Worm (Caenorhabditis elegans) whole organism, L2 larva: Measurements from ENCODE around the gene gst-4.

Experiments
- C34F6.9 ChIP-seq: fragments of 150-350 bp; optimal IDR thresholded peaks from 2 replicates; lab custom pipeline; 2014; ENCODE audit warnings: missing biosample characterization, missing genetic modification characterization
- F13H6.1 ChIP-seq: sonication (generic microtip); optimal IDR thresholded peaks from 2 replicates; lab custom pipeline; 2016; ENCODE audit warnings: missing genetic modification characterization, missing compliant biosample characterization
- R02D3.7 ChIP-seq: fragments of 150-350 bp; optimal IDR thresholded peaks from 2 replicates; lab custom pipeline; 2014; ENCODE audit warnings: missing biosample characterization, missing genetic modification characterization
- Y55F3AM.14 ChIP-seq: fragments of 200-800 bp; sonication (Bioruptor generic); optimal IDR thresholded peaks from 2 replicates; lab custom pipeline; 2018; ENCODE audit warnings: mild to moderate bottlenecking, missing genetic modification characterization, missing compliant biosample characterization
- ZK546.5 ChIP-seq: sonication (generic microtip); optimal IDR thresholded peaks from 2 replicates; lab custom pipeline; 2017; ENCODE audit warnings: missing biosample characterization, missing genetic modification characterization
- alr-1 ChIP-seq: fragments of 150-350 bp; optimal IDR thresholded peaks from 2 replicates; lab custom pipeline; 2014; ENCODE audit warnings: missing biosample characterization, missing genetic modification characterization
- aly-2 ChIP-seq: fragments of 150-350 bp; optimal IDR thresholded peaks from 2 replicates; lab custom pipeline; 2014; ENCODE audit warnings: missing biosample characterization, missing genetic modification characterization
- ama-1 ChIP-seq: fragments of 150-350 bp; optimal IDR thresholded peaks from 2 replicates; lab custom pipeline; 2018; ENCODE audit warnings: inconsistent platforms
- blmp-1 ChIP-seq: sonication (generic microtip); optimal IDR thresholded peaks from 2 replicates; lab custom pipeline; 2017; ENCODE audit warnings: missing genetic modification characterization, mild to moderate bottlenecking, missing compliant biosample characterization, antibody characterized with exemption, moderate library complexity; ENCODE audit not compliant: insufficient read depth
- ceh-16 ChIP-seq: fragments of 150-350 bp; optimal IDR thresholded peaks from 2 replicates; lab custom pipeline; 2014; ENCODE audit warnings: missing biosample characterization, missing genetic modification characterization
- ceh-82 ChIP-seq: fragments of 150-350 bp; optimal IDR thresholded peaks from 2 replicates; lab custom pipeline; 2014; ENCODE audit warnings: missing biosample characterization, missing genetic modification characterization
- crh-2 ChIP-seq: sonication (generic microtip); optimal IDR thresholded peaks from 2 replicates; lab custom pipeline; 2017; ENCODE audit warnings: missing biosample characterization, missing genetic modification characterization
- dmd-4 ChIP-seq: sonication (generic microtip); optimal IDR thresholded peaks from 2 replicates; lab custom pipeline; 2017; ENCODE audit warnings: missing biosample characterization, missing genetic modification characterization
- egl-27 ChIP-seq: sonication (generic microtip); optimal IDR thresholded peaks from 3 replicates; lab custom pipeline; 2017; ENCODE audit warnings: missing biosample characterization, missing genetic modification reagents, missing genetic modification characterization
- elt-1 ChIP-seq: fragments of 150-350 bp; optimal IDR thresholded peaks from 2 replicates; lab custom pipeline; 2014; ENCODE audit warnings: missing biosample characterization, missing genetic modification characterization
- fos-1 ChIP-seq: fragments of 150-350 bp; optimal IDR thresholded peaks from 2 replicates; lab custom pipeline; 2014; ENCODE audit warnings: missing biosample characterization, missing genetic modification characterization
- gmeb-1 ChIP-seq: fragments of 150-350 bp; optimal IDR thresholded peaks from 2 replicates; lab custom pipeline; 2014; ENCODE audit warnings: missing biosample characterization, missing genetic modification characterization
- lin-13 ChIP-seq: fragments of 150-350 bp; optimal IDR thresholded peaks from 2 replicates; lab custom pipeline; 2014; ENCODE audit warnings: missing biosample characterization, missing genetic modification reagents, missing genetic modification characterization
- lin-39 ChIP-seq: fragments of 150-350 bp; optimal IDR thresholded peaks from 2 replicates; lab custom pipeline; 2014; ENCODE audit warnings: missing biosample characterization, missing genetic modification reagents, missing genetic modification characterization
- lsy-2 ChIP-seq, 2 experiments: fragments of 150-350 bp in 1 of 2; sonication (generic microtip) in 1 of 2; optimal IDR thresholded peaks; 2 replicates each; lab custom pipeline; 2014 to 2017; ENCODE audit warnings: missing biosample characterization in 2 of 2, missing genetic modification characterization in 2 of 2
- mab-5 ChIP-seq: fragments of 150-350 bp; optimal IDR thresholded peaks from 2 replicates; lab custom pipeline; 2014; ENCODE audit warnings: missing biosample characterization, missing genetic modification characterization
- mbf-1 ChIP-seq: sonication (generic microtip); optimal IDR thresholded peaks from 2 replicates; lab custom pipeline; 2017; ENCODE audit warnings: missing biosample characterization, missing genetic modification characterization
- mdl-1 ChIP-seq, 2 experiments: fragments of 150-350 bp in 1 of 2; sonication (generic microtip) in 1 of 2; optimal IDR thresholded peaks; 2 replicates each; lab custom pipeline; 2017; ENCODE audit warnings: missing biosample characterization in 2 of 2, missing genetic modification characterization in 2 of 2
- nhr-10 ChIP-seq: sonication (generic microtip); optimal IDR thresholded peaks from 2 replicates; lab custom pipeline; 2017; ENCODE audit warnings: missing biosample characterization, missing genetic modification characterization
- nhr-11 ChIP-seq: fragments of 150-350 bp; optimal IDR thresholded peaks from 2 replicates; lab custom pipeline; 2014; ENCODE audit warnings: missing biosample characterization, missing genetic modification characterization
- nhr-12 ChIP-seq: fragments of 150-350 bp; optimal IDR thresholded peaks from 2 replicates; lab custom pipeline; 2014; ENCODE audit warnings: missing biosample characterization, missing genetic modification characterization
- nhr-129 ChIP-seq: fragments of 150-350 bp; optimal IDR thresholded peaks from 2 replicates; lab custom pipeline; 2014; ENCODE audit warnings: missing biosample characterization, missing genetic modification characterization
- nhr-21 ChIP-seq: fragments of 150-350 bp; optimal IDR thresholded peaks from 2 replicates; lab custom pipeline; 2014; ENCODE audit warnings: missing biosample characterization, missing genetic modification characterization
- nhr-23 ChIP-seq: fragments of 150-350 bp; optimal IDR thresholded peaks from 2 replicates; lab custom pipeline; 2014; ENCODE audit warnings: missing biosample characterization, missing genetic modification reagents, missing genetic modification characterization
- nhr-237 ChIP-seq: fragments of 150-350 bp; optimal IDR thresholded peaks from 2 replicates; lab custom pipeline; 2014; ENCODE audit warnings: missing biosample characterization, missing genetic modification characterization
- nhr-25 ChIP-seq: fragments of 150-350 bp; sonication (generic microtip); optimal IDR thresholded peaks from 3 replicates; lab custom pipeline; 2014; ENCODE audit warnings: missing biosample characterization, missing genetic modification characterization
- nhr-6 ChIP-seq: fragments of 150-350 bp; optimal IDR thresholded peaks from 2 replicates; lab custom pipeline; 2014; ENCODE audit warnings: missing biosample characterization, missing genetic modification characterization
- nhr-77 ChIP-seq: fragments of 150-350 bp; optimal IDR thresholded peaks from 2 replicates; lab custom pipeline; 2014; ENCODE audit warnings: missing biosample characterization, missing genetic modification characterization
- peb-1 ChIP-seq: fragments of 150-350 bp; optimal IDR thresholded peaks from 2 replicates; lab custom pipeline; 2014; ENCODE audit warnings: missing biosample characterization, missing genetic modification characterization
- sem-4 ChIP-seq: fragments of 150-350 bp; optimal IDR thresholded peaks from 2 replicates; lab custom pipeline; 2014; ENCODE audit warnings: missing biosample characterization, missing genetic modification reagents, missing genetic modification characterization
- skn-1 ChIP-seq: sonication (generic microtip); optimal IDR thresholded peaks from 2 replicates; lab custom pipeline; 2017; ENCODE audit warnings: missing biosample characterization, missing genetic modification characterization
- sma-3 ChIP-seq: sonication (generic microtip); optimal IDR thresholded peaks from 2 replicates; lab custom pipeline; 2016; ENCODE audit warnings: missing genetic modification reagents, missing genetic modification characterization, missing compliant biosample characterization
- snpc-4 ChIP-seq: fragments of 150-350 bp; optimal IDR thresholded peaks from 2 replicates; lab custom pipeline; 2014; ENCODE audit warnings: missing biosample characterization, missing genetic modification characterization
- unc-39 ChIP-seq: fragments of 150-350 bp; optimal IDR thresholded peaks from 2 replicates; lab custom pipeline; 2014; ENCODE audit warnings: missing biosample characterization, missing genetic modification characterization
- unc-55 ChIP-seq: fragments of 150-350 bp; sonication (generic microtip); optimal IDR thresholded peaks from 3 replicates; lab custom pipeline; 2014; ENCODE audit warnings: missing biosample characterization, missing genetic modification reagents, missing genetic modification characterization
- unc-62 ChIP-seq: fragments of 150-350 bp; optimal IDR thresholded peaks from 2 replicates; lab custom pipeline; 2014; ENCODE audit warnings: missing biosample characterization, missing genetic modification reagents, missing genetic modification characterization
- zag-1 ChIP-seq: fragments of 150-350 bp; optimal IDR thresholded peaks from 2 replicates; lab custom pipeline; 2014; ENCODE audit warnings: missing biosample characterization, missing genetic modification characterization
- ztf-1 ChIP-seq: fragments of 200-800 bp; sonication (Bioruptor generic); conservative IDR thresholded peaks from 2 replicates; pipeline ENCODE4 v1.3.6; 2022; ENCODE audit warnings: missing genetic modification characterization, missing compliant biosample characterization
- ztf-4 ChIP-seq: fragments of 150-350 bp; optimal IDR thresholded peaks from 2 replicates; lab custom pipeline; 2014; ENCODE audit warnings: missing biosample characterization, missing genetic modification characterization

Gene gst-4

ce11 chrIV:10122205-10122604 is 19.8 kb upstream of the gst-4 start, which contains the start of gene irld-21:
Gene irld-21, minus strand, starts transcription at chrIV:10122305.
- TF ChIP-seq unc-39 (tag; lab: Kevin White, UChicago) (no peak), mdl-1 (tag; optimal IDR thresholded peaks at IDR 0.05; lab: Kevin White, UChicago) (no peak), nhr-129 (tag; lab: Kevin White, UChicago) (no peak), sma-3 (GFP tag; lab: Kevin White, UChicago) (no peak), ceh-16 (tag; lab: Kevin White, UChicago) (no peak), zag-1 (tag; lab: Kevin White, UChicago) (no peak), ztf-4 (tag; lab: Kevin White, UChicago) (no peak)

ce11 chrIV:10126544-10126943 is 15.5 kb upstream of the gst-4 start, which contains the start of gene ctf-18:
Gene ctf-18, minus strand, starts transcription at chrIV:10126644.
- no peak for TF ChIP-seq nhr-6 (tag; lab: Kevin White, UChicago)
- no peak for TF ChIP-seq unc-62 (GFP tag; lab: Kevin White, UChicago)
- no peak for TF ChIP-seq Y55F3AM.14 (GFP tag; lab: Kevin White, UChicago)
- TF ChIP-seq crh-2 (tag; lab: Kevin White, UChicago), result no peak
- no peak for TF ChIP-seq nhr-23 (tag; lab: Kevin White, UChicago)
- no peak for TF ChIP-seq ZK546.5 (tag; lab: Kevin White, UChicago)
- TF ChIP-seq sem-4 (tag; lab: Kevin White, UChicago), result no peak
- TF ChIP-seq ceh-82, result no peak
- no peak for TF ChIP-seq lsy-2 (tag; optimal IDR thresholded peaks at IDR 0.05; lab: Kevin White, UChicago)
- TF ChIP-seq unc-39 (tag; lab: Kevin White, UChicago), result no peak
- TF ChIP-seq ama-1 (lab: Kevin White, UChicago), result no peak
- TF ChIP-seq nhr-77 (tag; lab: Kevin White, UChicago), result no peak
- TF ChIP-seq nhr-129 (tag; lab: Kevin White, UChicago), result no peak
- TF ChIP-seq unc-55, result no peak
- no peak for TF ChIP-seq alr-1 (tag; lab: Kevin White, UChicago)
- TF ChIP-seq nhr-11 (tag; lab: Kevin White, UChicago), result no peak
- no peak for TF ChIP-seq lin-39
- no peak for TF ChIP-seq ztf-1 (GFP tag; lab: Robert Waterston, UW)
- TF ChIP-seq nhr-12 (tag; lab: Kevin White, UChicago), result no peak
- no peak for TF ChIP-seq aly-2

ce11 chrIV:10128446-10128845 is 13.6 kb upstream of the gst-4 start:
- no peak for TF ChIP-seq nhr-237 (tag; lab: Kevin White, UChicago)
- TF ChIP-seq gmeb-1 (tag; lab: Kevin White, UChicago), result no peak
- TF ChIP-seq fos-1, result no peak
- TF ChIP-seq skn-1, result no peak
- no peak for TF ChIP-seq nhr-23 (tag; lab: Kevin White, UChicago)
- no peak for TF ChIP-seq nhr-21 (tag; lab: Kevin White, UChicago)
- no peak for TF ChIP-seq nhr-77 (tag; lab: Kevin White, UChicago)
- no peak for TF ChIP-seq alr-1 (tag; lab: Kevin White, UChicago)

- TF ChIP-seq ztf-1 (GFP tag; lab: Robert Waterston, UW) (no peak), mab-5 (tag; lab: Kevin White, UChicago) (no peak), F13H6.1 (tag; lab: Kevin White, UChicago) (peak; percentile 52), dmd-4 (no peak), snpc-4 (tag; lab: Kevin White, UChicago) (peak; percentile 10), C34F6.9 (tag; lab: Kevin White, UChicago) (peak; percentile 86), nhr-77 (tag; lab: Kevin White, UChicago) (no peak), nhr-25 (tag; lab: Kevin White, UChicago) (no peak), nhr-21 (tag; lab: Kevin White, UChicago) (peak; percentile 2), fos-1 (no peak), ceh-82 (no peak), nhr-129 (tag; lab: Kevin White, UChicago) (peak; percentile 90), R02D3.7 (no peak), skn-1 (no peak), blmp-1 (tag; lab: Kevin White, UChicago) (no peak), aly-2 (no peak), mdl-1 (tag; optimal IDR thresholded peaks at IDR 0.05; lab: Kevin White, UChicago) (no peak), nhr-237 (tag; lab: Kevin White, UChicago) (no peak), lin-39 (no peak), lin-13 (GFP tag; lab: Kevin White, UChicago) (peak; percentile 63), unc-39 (tag; lab: Kevin White, UChicago) (no peak), nhr-10 (no peak), nhr-6 (tag; lab: Kevin White, UChicago) (no peak), crh-2 (tag; lab: Kevin White, UChicago) (peak; percentile 94), nhr-23 (tag; lab: Kevin White, UChicago) (no peak), mbf-1 (tag; lab: Kevin White, UChicago) (no peak), alr-1 (tag; lab: Kevin White, UChicago) (no peak), ztf-4 (tag; lab: Kevin White, UChicago) (no peak), unc-55 (peak; percentile 94), elt-1 (tag; lab: Kevin White, UChicago) (no peak), peb-1 (tag; lab: Kevin White, UChicago) (no peak), egl-27 (tag; lab: Kevin White, UChicago) (no peak), sem-4 (tag; lab: Kevin White, UChicago) (peak; percentile 22), lsy-2 (tag; optimal IDR thresholded peaks at IDR 0.05; lab: Kevin White, UChicago) (peak; percentile 16 to 90), Y55F3AM.14 (GFP tag; lab: Kevin White, UChicago) (no peak), ama-1 (lab: Kevin White, UChicago) (no peak), sma-3 (GFP tag; lab: Kevin White, UChicago) (peak; percentile 66), ceh-16 (tag; lab: Kevin White, UChicago) (no peak)
These were observed 13.1 kb upstream of the gst-4 start, which contains the start of the genes gtbp-1 and K08F4.3 for ce11 chrIV:10128906-10129386. Gene gtbp-1, minus strand, starts transcription at chrIV:10128956. Gene K08F4.3, plus strand, starts transcription at chrIV:10129257.
